In genomic region chrX:13307852-13308251, ce11 we compare ENCODE assay signal across 1 worm cellular context.
TF ChIP-seq lines count a peak whose summit lies in the region.

No protein-coding gene starts in this region.

TF ChIP-seq in whole organism, L4 larva, 104 proteins besides CTCF, POLR2A, EP300 and RAD21 (continued from another document):
- TF ChIP-seq php-3 (GFP tag; IDR thresholded peaks at IDR 0.05; lab: Robert Waterston, UW) (no peak), lin-38 (GFP tag; IDR thresholded peaks at IDR 0.05; lab: Robert Waterston, UW) (peak; percentile 61), spr-3 (GFP tag; optimal IDR thresholded peaks at IDR 0.05; lab: Kevin White, UChicago) (no peak), spr-1 (tag; optimal IDR thresholded peaks at IDR 0.05; lab: Kevin White, UChicago) (peak; percentile 42), T20F7.1 (GFP tag; optimal IDR thresholded peaks at IDR 0.05; lab: Kevin White, UChicago) (no peak), egl-27 (tag; optimal IDR thresholded peaks at IDR 0.05; lab: Kevin White, UChicago) (no peak), madf-9 (GFP tag; conservative IDR thresholded peaks at IDR 0.05; lab: Robert Waterston, UW) (0 out of 2 replicates have a peak, but pooled peaks have one; percentile 11), hlh-30 (tag; optimal IDR thresholded peaks at IDR 0.05; lab: Kevin White, UChicago; ENCODE audit: insufficient read depth) (peak; percentile 18), mxl-3 (GFP tag; optimal IDR thresholded peaks at IDR 0.05; lab: Kevin White, UChicago) (peak; percentile 6), daf-19 (GFP tag; conservative IDR thresholded peaks at IDR 0.05; lab: Robert Waterston, UW) (no peak), Y5F2A.4 (GFP tag; optimal IDR thresholded peaks at IDR 0.05; lab: Kevin White, UChicago) (no peak), rbr-2 (tag; optimal IDR thresholded peaks at IDR 0.05; lab: Kevin White, UChicago) (no peak), lin-13 (GFP tag; optimal IDR thresholded peaks at IDR 0.05; lab: Kevin White, UChicago) (no peak), aly-2 (tag; optimal IDR thresholded peaks at IDR 0.05; lab: Kevin White, UChicago) (no peak), Y105C5A.15 (GFP tag; IDR thresholded peaks at IDR 0.05; lab: Robert Waterston, UW) (no peak; the same call in 1 of the 2 replicates), arid-1 (GFP tag; conservative IDR thresholded peaks at IDR 0.05; lab: Robert Waterston, UW) (no peak), nhr-48 (tag; optimal IDR thresholded peaks at IDR 0.05; lab: Kevin White, UChicago) (peak; percentile 40), nhr-77 (tag; optimal IDR thresholded peaks at IDR 0.05; lab: Kevin White, UChicago) (no peak), Y48G9A.11 (GFP tag; IDR thresholded peaks at IDR 0.05; lab: Robert Waterston, UW) (0 out of 2 replicates have a peak, but pooled peaks have one; percentile 8), mes-2 (tag; optimal IDR thresholded peaks at IDR 0.05; lab: Kevin White, UChicago; ENCODE audit: poor library complexity, severe bottlenecking) (peak; percentile 41), vab-7 (GFP tag; IDR thresholded peaks at IDR 0.05; lab: Robert Waterston, UW) (peak; percentile 38; the same call in 1 of the 2 replicates), mdl-1 (tag; optimal IDR thresholded peaks at IDR 0.05; lab: Kevin White, UChicago) (peak in 1 of 2 experiments; percentile 26)
TF ChIP-seq in whole organism, L4 larva: peak in this region for 18.
